Fruit fly (Drosophila melanogaster): ENCODE results near the gene Zw.

- no peak for TF ChIP-seq CG6808 (GFP tag; optimal IDR thresholded peaks at IDR 0.05)
- no peak for TF ChIP-seq CG6854 (GFP tag; optimal IDR thresholded peaks at IDR 0.05)
- no peak for TF ChIP-seq Eip78C (GFP tag)
- no peak for TF ChIP-seq Ets96B (tag; optimal IDR thresholded peaks at IDR 0.05)
Observed at dm6 chrX:19679207-19679606, 12.2 kb downstream of the Zw start.
